Fruit fly (Drosophila melanogaster) whole organism, embryonic: ENCODE measurements around the gene CG10041.

Experiments
- Antp ChIP-seq: fragments of 200-800 bp; sonication (Bioruptor generic); optimal IDR thresholded peaks from 3 replicates; lab custom pipeline; 2016; ENCODE audit warnings: missing biosample characterization, missing genetic modification characterization
- CG10147 ChIP-seq: fragments of 200-800 bp; sonication (Bioruptor generic); optimal IDR thresholded peaks from 2 replicates; lab custom pipeline; 2019; ENCODE audit warnings: missing biosample characterization, mild to moderate bottlenecking, missing genetic modification characterization, moderate library complexity
- CG10209 ChIP-seq: fragments of 200-800 bp; sonication (Bioruptor generic); optimal IDR thresholded peaks from 3 replicates; lab custom pipeline; 2017; ENCODE audit warnings: missing biosample characterization, mild to moderate bottlenecking, missing genetic modification characterization, missing genetic modification reagents
- CG10654 ChIP-seq: fragments of 200-800 bp; sonication (Bioruptor generic); optimal IDR thresholded peaks from 2 replicates; lab custom pipeline; 2016; ENCODE audit warnings: missing biosample characterization, missing genetic modification characterization
- CG11085 ChIP-seq: fragments of 200-800 bp; sonication (Bioruptor generic); IDR thresholded peaks from 2 replicates; pipeline ENCODE4 v1.3.6; 2022; ENCODE audit warnings: missing biosample characterization, missing genetic modification characterization
- CG13424 ChIP-seq: fragments of 200-800 bp; sonication (Bioruptor generic); optimal IDR thresholded peaks from 2 replicates; lab custom pipeline; 2019; ENCODE audit warnings: missing biosample characterization, mild to moderate bottlenecking, missing genetic modification characterization, moderate library complexity
- CG14860 ChIP-seq: fragments of 200-800 bp; sonication (Bioruptor generic); IDR thresholded peaks from 3 replicates; pipeline ENCODE4 v1.3.6; 2022; ENCODE audit warnings: missing biosample characterization, missing genetic modification characterization; ENCODE audit not compliant: partially characterized antibody
- CG1647 ChIP-seq: fragments of 200-800 bp; sonication (Bioruptor generic); optimal IDR thresholded peaks from 3 replicates; lab custom pipeline; 2016; ENCODE audit warnings: missing biosample characterization, missing genetic modification characterization
- CG18011 ChIP-seq: fragments of 200-800 bp; sonication (Bioruptor generic); optimal IDR thresholded peaks from 2 replicates; lab custom pipeline; 2017; ENCODE audit warnings: missing biosample characterization, missing genetic modification characterization, mild to moderate bottlenecking, moderate library complexity, missing genotype
- CG2678 ChIP-seq: fragments of 200-800 bp; sonication (Bioruptor generic); optimal IDR thresholded peaks from 3 replicates; lab custom pipeline; 2019; ENCODE audit warnings: missing biosample characterization, mild to moderate bottlenecking, missing genetic modification characterization, moderate library complexity
- CG31224 ChIP-seq: fragments of 200-800 bp; sonication (Bioruptor generic); IDR thresholded peaks from 2 replicates; pipeline ENCODE4 v1.3.6; 2022; ENCODE audit warnings: missing biosample characterization, missing genetic modification characterization
- CG32532 ChIP-seq: fragments of 200-800 bp; sonication (Bioruptor generic); IDR thresholded peaks from 2 replicates; pipeline ENCODE4 v1.3.6; 2022; ENCODE audit warnings: missing biosample characterization, missing genetic modification characterization
- CG34224 ChIP-seq: fragments of 200-800 bp; sonication (Bioruptor generic); IDR thresholded peaks from 3 replicates; pipeline ENCODE4 v1.3.6; 2022; ENCODE audit warnings: missing biosample characterization, missing genetic modification characterization; ENCODE audit not compliant: partially characterized antibody
- CG3838 ChIP-seq: fragments of 200-800 bp; sonication (Bioruptor generic); optimal IDR thresholded peaks from 3 replicates; lab custom pipeline; 2016; ENCODE audit warnings: missing biosample characterization, missing genetic modification characterization
- CG3847 ChIP-seq: fragments of 200-800 bp; sonication (Bioruptor generic); IDR thresholded peaks from 2 replicates; pipeline ENCODE4 v1.3.6; 2022; ENCODE audit warnings: missing biosample characterization, missing genetic modification characterization
- CG4424 ChIP-seq: fragments of 200-800 bp; sonication (Bioruptor generic); optimal IDR thresholded peaks from 3 replicates; lab custom pipeline; 2016; ENCODE audit warnings: missing biosample characterization, missing genetic modification characterization
- CG4617 ChIP-seq: fragments of 200-800 bp; sonication (Bioruptor generic); optimal IDR thresholded peaks from 3 replicates; lab custom pipeline; 2016; ENCODE audit warnings: missing biosample characterization, missing genetic modification characterization, borderline replicate concordance
- CG6654 ChIP-seq: fragments of 200-800 bp; sonication (Bioruptor generic); optimal IDR thresholded peaks from 2 replicates; lab custom pipeline; 2017; ENCODE audit warnings: missing biosample characterization, mild to moderate bottlenecking, missing genetic modification characterization
- CG6689 ChIP-seq: fragments of 200-800 bp; sonication (Bioruptor generic); IDR thresholded peaks from 2 replicates; pipeline ENCODE4 v1.3.6; 2022; ENCODE audit warnings: missing biosample characterization, missing genetic modification characterization
- CG6765 ChIP-seq: fragments of 200-800 bp; sonication (Bioruptor generic); optimal IDR thresholded peaks from 3 replicates; lab custom pipeline; 2017; ENCODE audit warnings: missing biosample characterization, mild to moderate bottlenecking, missing genetic modification characterization
- CG7271 ChIP-seq: fragments of 200-800 bp; sonication (Bioruptor generic); optimal IDR thresholded peaks from 2 replicates; lab custom pipeline; 2018; ENCODE audit warnings: missing biosample characterization, mild to moderate bottlenecking, missing genetic modification characterization, moderate library complexity
- CG7357 ChIP-seq: fragments of 200-800 bp; sonication (Bioruptor generic); IDR thresholded peaks from 3 replicates; pipeline ENCODE4 v1.3.6; 2022; ENCODE audit warnings: missing biosample characterization, missing genetic modification characterization
- CG9817 ChIP-seq: fragments of 200-800 bp; sonication (Bioruptor generic); optimal IDR thresholded peaks from 2 replicates; lab custom pipeline; 2018; ENCODE audit warnings: missing biosample characterization, mild to moderate bottlenecking, missing genetic modification characterization, moderate library complexity
- E2f2 ChIP-seq: fragments of 200-800 bp; sonication (Bioruptor generic); IDR thresholded peaks from 2 replicates; pipeline ENCODE4 v1.3.6; 2022; ENCODE audit warnings: missing biosample characterization, missing genetic modification characterization
- Ets97D ChIP-seq: fragments of 200-800 bp; sonication (Bioruptor generic); optimal IDR thresholded peaks from 3 replicates; lab custom pipeline; 2016; ENCODE audit warnings: missing biosample characterization, missing genetic modification characterization
- Fer1 ChIP-seq: fragments of 200-800 bp; sonication (Bioruptor generic); optimal IDR thresholded peaks from 2 replicates; lab custom pipeline; 2017; ENCODE audit warnings: missing biosample characterization, mild to moderate bottlenecking, missing genetic modification characterization
- H15 ChIP-seq: fragments of 200-800 bp; sonication (Bioruptor generic); IDR thresholded peaks from 3 replicates; pipeline ENCODE4 v1.3.6; 2022; ENCODE audit warnings: missing biosample characterization, missing genetic modification characterization
- Med ChIP-seq: fragments of 200-800 bp; sonication (Bioruptor generic); peaks from one replicate; lab custom pipeline; 2016; ENCODE audit warnings: missing biosample characterization, missing genetic modification characterization, mild to moderate bottlenecking, inconsistent platforms, moderate library complexity
- Mrtf ChIP-seq: fragments of 200-800 bp; sonication (Bioruptor generic); IDR thresholded peaks from 3 replicates; pipeline ENCODE4 v1.3.6; 2022; ENCODE audit warnings: missing biosample characterization, missing genetic modification characterization
- NfI ChIP-seq: fragments of 200-800 bp; sonication (Bioruptor generic); optimal IDR thresholded peaks from 3 replicates; lab custom pipeline; 2018; ENCODE audit warnings: missing biosample characterization, mild to moderate bottlenecking, missing genetic modification characterization, moderate library complexity
- Oaz ChIP-seq: fragments of 200-800 bp; sonication (Bioruptor generic); IDR thresholded peaks from 2 replicates; pipeline ENCODE4 v1.3.6; 2022; ENCODE audit warnings: missing biosample characterization, missing genetic modification characterization
- Scr ChIP-seq: fragments of 200-800 bp; sonication (Bioruptor generic); IDR thresholded peaks from 2 replicates; pipeline ENCODE4 v1.3.6; 2022; ENCODE audit warnings: missing biosample characterization, missing genetic modification characterization; ENCODE audit not compliant: partially characterized antibody
- Sin3A ChIP-seq: fragments of >200 bp; optimal IDR thresholded peaks from 2 replicates; lab custom pipeline; 2018
- Tbp ChIP-seq: fragments of >200 bp; optimal IDR thresholded peaks from 2 replicates; lab custom pipeline; 2018; ENCODE audit warnings: missing biosample characterization, missing genetic modification characterization
- ara ChIP-seq: fragments of 200-800 bp; sonication (Bioruptor generic); IDR thresholded peaks from 2 replicates; pipeline ENCODE4 v1.3.6; 2022; ENCODE audit warnings: missing biosample characterization, missing genetic modification characterization
- caup ChIP-seq: fragments of 200-800 bp; sonication (Bioruptor generic); optimal IDR thresholded peaks from 3 replicates; lab custom pipeline; 2017; ENCODE audit warnings: missing biosample characterization, mild to moderate bottlenecking, missing genetic modification characterization, moderate library complexity; ENCODE audit not compliant: severe bottlenecking
- chif ChIP-seq, 2 experiments: fragments of 200-800 bp; sonication (Bioruptor generic); optimal IDR thresholded peaks; 3 replicates each; lab custom pipeline; 2016; ENCODE audit warnings: missing biosample characterization in 2 of 2, missing genetic modification characterization in 2 of 2
- cwo ChIP-seq: fragments of 200-800 bp; sonication (Bioruptor generic); optimal IDR thresholded peaks from 3 replicates; lab custom pipeline; 2017; ENCODE audit warnings: missing biosample characterization, missing genetic modification characterization, mild to moderate bottlenecking, moderate library complexity, missing genetic modification reagents
- dmrt99B ChIP-seq: fragments of 200-800 bp; sonication (Bioruptor generic); optimal IDR thresholded peaks from 2 replicates; lab custom pipeline; 2018; ENCODE audit warnings: missing biosample characterization, mild to moderate bottlenecking, missing genetic modification characterization, moderate library complexity
- knrl ChIP-seq: fragments of 200-800 bp; sonication (Bioruptor generic); IDR thresholded peaks from 3 replicates; pipeline ENCODE4 v1.3.6; 2022; ENCODE audit warnings: missing biosample characterization, missing genetic modification characterization; ENCODE audit not compliant: partially characterized antibody
- maf-S ChIP-seq: fragments of 200-800 bp; sonication (Bioruptor generic); optimal IDR thresholded peaks from 2 replicates; lab custom pipeline; 2016; ENCODE audit warnings: missing biosample characterization, missing genetic modification characterization
- mam ChIP-seq: fragments of 200-800 bp; sonication (Bioruptor generic); optimal IDR thresholded peaks from 3 replicates; lab custom pipeline; 2016; ENCODE audit warnings: missing biosample characterization, missing genetic modification characterization
- mld ChIP-seq: fragments of 200-800 bp; sonication (Bioruptor generic); IDR thresholded peaks from 3 replicates; pipeline ENCODE4 v1.3.6; 2022; ENCODE audit warnings: missing biosample characterization, missing genetic modification characterization; ENCODE audit not compliant: partially characterized antibody
- pb ChIP-seq: fragments of 200-800 bp; sonication (Bioruptor generic); optimal IDR thresholded peaks from 3 replicates; lab custom pipeline; 2016; ENCODE audit warnings: missing biosample characterization, missing genetic modification characterization
- pzg ChIP-seq: fragments of 200-800 bp; sonication (Bioruptor generic); optimal IDR thresholded peaks from 3 replicates; lab custom pipeline; 2018; ENCODE audit warnings: missing biosample characterization, mild to moderate bottlenecking, missing genetic modification characterization, moderate library complexity
- run ChIP-seq: fragments of 200-800 bp; sonication (Bioruptor generic); optimal IDR thresholded peaks from 3 replicates; lab custom pipeline; 2018; ENCODE audit warnings: missing biosample characterization, mild to moderate bottlenecking, missing genetic modification characterization
- sens ChIP-seq: fragments of 200-800 bp; sonication (Bioruptor generic); peaks from one replicate; lab custom pipeline; 2016; ENCODE audit warnings: missing biosample characterization, missing genetic modification characterization
- sisA ChIP-seq: fragments of 200-800 bp; sonication (Bioruptor generic); IDR thresholded peaks from 2 replicates; pipeline ENCODE4 v1.3.6; 2022; ENCODE audit warnings: missing biosample characterization, missing genetic modification characterization
- sob ChIP-seq: fragments of 200-800 bp; sonication (Bioruptor generic); IDR thresholded peaks from 2 replicates; pipeline ENCODE4 v1.3.6; 2022; ENCODE audit warnings: missing biosample characterization, missing genetic modification characterization
- ssp ChIP-seq: fragments of 200-800 bp; sonication (Bioruptor generic); IDR thresholded peaks from 2 replicates; pipeline ENCODE4 v1.3.6; 2022; ENCODE audit warnings: missing biosample characterization, missing genetic modification characterization
- zfh2 ChIP-seq: fragments of 200-800 bp; sonication (Bioruptor generic); optimal IDR thresholded peaks from 2 replicates; lab custom pipeline; 2016; ENCODE audit warnings: missing biosample characterization, missing genetic modification characterization

CG10041 gene

DNA sequence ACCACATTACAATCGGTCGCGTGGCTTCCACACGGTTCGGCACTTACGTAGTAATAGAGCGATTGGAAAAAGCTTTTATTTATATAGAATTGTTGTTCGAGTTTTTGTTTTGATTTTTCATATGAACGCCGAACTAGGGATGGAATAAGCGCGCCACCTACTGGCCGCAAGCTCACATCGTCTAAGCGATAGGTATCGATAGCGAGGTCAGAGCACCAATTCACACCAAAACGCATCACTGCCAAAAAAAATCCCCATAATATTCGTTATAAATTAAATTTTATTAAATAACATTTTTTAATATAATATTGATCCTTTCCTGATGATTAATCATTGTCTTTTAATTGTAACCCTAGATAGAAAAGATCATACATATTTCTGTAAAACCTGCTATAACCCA is 1.4 kb downstream of the CG10041 start, which contains the start of gene CG10038 (continued):
- TF ChIP-seq CG4617 (GFP tag; lab: Kevin White, UChicago), result peak; percentile 61
- peak; percentile 37 for TF ChIP-seq zfh2
- no peak for TF ChIP-seq CG6765 (GFP tag; lab: Kevin White, UChicago)
- TF ChIP-seq Sin3A (lab: Kevin White, UChicago), result peak; percentile 30
- TF ChIP-seq CG10147 (GFP tag; lab: Kevin White, UChicago), result no peak
- TF ChIP-seq Mrtf (GFP tag; lab: Robert Waterston, UW), result 0 out of 3 replicates have a peak, but pooled peaks have one; percentile 28
- peak; percentile 80; the same call in 2 of the 3 replicates for TF ChIP-seq mld (GFP tag; lab: Robert Waterston, UW)
- TF ChIP-seq CG6689 (GFP tag; lab: Robert Waterston, UW), result no peak
- TF ChIP-seq Ets97D (GFP tag; lab: Kevin White, UChicago), result peak; percentile 60
- TF ChIP-seq caup (GFP tag; lab: Kevin White, UChicago), result peak; percentile 34
- TF ChIP-seq sob (GFP tag; lab: Robert Waterston, UW), result peak; percentile 56; the same call in 1 of the 2 replicates
- peak; percentile 11 for TF ChIP-seq CG18011 (GFP tag; lab: Kevin White, UChicago)
- no peak for TF ChIP-seq cwo (GFP tag; lab: Kevin White, UChicago)
- TF ChIP-seq CG10654 (GFP tag; lab: Kevin White, UChicago), result peak; percentile 3
- peak; percentile 81 for TF ChIP-seq pzg (GFP tag; lab: Kevin White, UChicago)
- TF ChIP-seq mam, result peak; percentile 45
- TF ChIP-seq CG6654 (GFP tag; lab: Kevin White, UChicago), result no peak
- TF ChIP-seq sens, result peak; percentile 77
- no peak; the same call in 1 of the 2 replicates for TF ChIP-seq sisA (GFP tag; lab: Robert Waterston, UW)
- peak; percentile 42; the same call in 1 of the 3 replicates for TF ChIP-seq H15
- peak; percentile 52 for TF ChIP-seq CG1647 (GFP tag; lab: Kevin White, UChicago)
- peak in 1 of 2 experiments; percentile 15 for TF ChIP-seq chif (GFP tag; optimal IDR thresholded peaks at IDR 0.05; lab: Kevin White, UChicago)
- TF ChIP-seq CG4424 (GFP tag; lab: Kevin White, UChicago), result peak; percentile 36
- peak; percentile 84 for TF ChIP-seq ssp (GFP tag; lab: Robert Waterston, UW)
- no peak for TF ChIP-seq CG7271 (tag; lab: Kevin White, UChicago)
- peak; percentile 81 for TF ChIP-seq CG7357 (GFP tag; lab: Robert Waterston, UW)
- TF ChIP-seq CG32532 (GFP tag; lab: Robert Waterston, UW), result peak; percentile 66
- 0 out of 2 replicates have a peak, but pooled peaks have one; percentile 28 for TF ChIP-seq ara (GFP tag; lab: Robert Waterston, UW)
- TF ChIP-seq Scr (GFP tag; lab: Robert Waterston, UW), result peak; percentile 93
- TF ChIP-seq NfI (GFP tag; lab: Kevin White, UChicago), result peak; percentile 48
- TF ChIP-seq maf-S, result peak; percentile 6
- peak; percentile 92 for TF ChIP-seq CG34224
- peak; percentile 71 for TF ChIP-seq E2f2 (GFP tag; lab: Robert Waterston, UW)
- TF ChIP-seq run (tag; lab: Kevin White, UChicago), result no peak
- TF ChIP-seq CG2678, result no peak
- peak; percentile 80 for TF ChIP-seq CG14860 (GFP tag; lab: Robert Waterston, UW)
- TF ChIP-seq Antp (GFP tag; lab: Kevin White, UChicago), result peak; percentile 29
- peak; percentile 41 for TF ChIP-seq Fer1 (GFP tag; lab: Kevin White, UChicago)
- peak; percentile 41 for TF ChIP-seq CG13424
- no peak for TF ChIP-seq pb
- TF ChIP-seq CG3847, result peak; percentile 55
- TF ChIP-seq Oaz (GFP tag; lab: Robert Waterston, UW), result no peak
- no peak for TF ChIP-seq Tbp (GFP tag; lab: Kevin White, UChicago)
- no peak for TF ChIP-seq dmrt99B (tag; lab: Kevin White, UChicago)
- TF ChIP-seq CG3838 (GFP tag; lab: Kevin White, UChicago), result no peak
- TF ChIP-seq knrl, result peak; percentile 96
- TF ChIP-seq CG9817, result peak; percentile 30
- peak; percentile 88 for TF ChIP-seq Med (GFP tag; lab: Kevin White, UChicago)
- no peak for TF ChIP-seq CG31224 (GFP tag; lab: Robert Waterston, UW)
- no peak; the same call in 1 of the 2 replicates for TF ChIP-seq CG11085 (GFP tag; lab: Robert Waterston, UW)
- TF ChIP-seq CG10209 (GFP tag; lab: Kevin White, UChicago), result no peak
